Fruit fly (Drosophila melanogaster): Measurements from ENCODE around the gene CG13970.

CG13970 gene

DNA sequence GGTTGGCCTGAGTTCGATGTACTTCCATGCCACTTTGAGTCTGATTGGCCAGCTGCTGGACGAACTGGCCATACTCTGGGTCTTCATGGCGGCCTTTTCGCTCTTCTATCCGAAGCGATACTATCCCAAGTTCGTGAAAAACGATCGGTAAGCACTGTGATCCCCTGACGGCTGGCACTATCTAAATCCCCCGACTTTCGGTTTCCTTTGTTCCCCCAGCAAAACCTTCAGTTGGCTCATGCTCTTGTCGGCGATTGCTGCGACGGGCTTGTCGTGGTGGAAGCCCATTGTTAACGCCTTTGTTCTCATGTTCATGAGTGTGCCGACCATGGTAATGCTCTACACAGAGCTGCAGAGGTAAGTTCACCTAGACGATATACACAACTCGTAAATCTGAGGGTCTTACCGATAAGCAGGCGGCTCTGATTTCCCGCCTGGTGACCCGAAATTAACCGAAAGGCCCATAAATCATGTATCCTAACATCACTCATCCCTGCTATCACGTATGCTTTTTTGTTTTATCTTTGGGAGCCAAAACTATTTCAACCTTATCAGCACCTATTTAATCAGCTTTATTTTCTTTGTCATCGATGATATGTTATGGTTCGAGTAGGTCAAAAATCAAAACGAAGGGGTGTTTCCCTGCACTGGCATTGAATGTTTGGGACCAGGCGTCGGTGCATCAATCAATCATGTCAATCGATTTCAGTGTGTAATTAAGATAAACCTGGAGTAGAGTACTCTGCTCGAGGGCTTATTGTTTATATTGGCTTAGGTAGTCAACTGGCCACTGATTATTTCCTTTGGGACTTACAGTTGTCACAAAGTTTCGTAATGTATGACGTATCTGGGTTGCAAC is 34.6 kb downstream of the CG13970 start:
- no peak for TF ChIP-seq CG17801 (GFP tag; optimal IDR thresholded peaks at IDR 0.05; ENCODE audit: partially characterized antibody)

DNA sequence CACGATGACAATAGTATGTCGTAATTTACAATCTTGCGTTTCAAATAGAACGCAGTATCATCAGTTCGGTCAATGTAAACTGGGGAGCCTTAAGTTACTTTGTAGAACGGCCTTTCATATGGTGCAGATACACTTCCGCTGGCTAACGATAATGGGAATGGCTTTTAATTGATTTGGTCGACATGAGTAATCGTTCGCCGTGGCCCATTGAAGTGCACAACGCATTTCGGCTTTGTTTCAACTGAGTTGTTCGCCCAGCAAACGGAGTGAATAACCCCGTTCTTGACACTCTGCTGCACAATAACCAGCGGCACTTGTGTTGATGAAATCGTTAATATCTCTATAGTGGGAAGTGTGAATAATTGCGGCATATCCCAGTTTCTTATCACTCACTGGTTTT is 36.0 kb downstream of the CG13970 start:
- TF ChIP-seq CG17801 (GFP tag; optimal IDR thresholded peaks at IDR 0.05; ENCODE audit: partially characterized antibody), result no peak

DNA sequence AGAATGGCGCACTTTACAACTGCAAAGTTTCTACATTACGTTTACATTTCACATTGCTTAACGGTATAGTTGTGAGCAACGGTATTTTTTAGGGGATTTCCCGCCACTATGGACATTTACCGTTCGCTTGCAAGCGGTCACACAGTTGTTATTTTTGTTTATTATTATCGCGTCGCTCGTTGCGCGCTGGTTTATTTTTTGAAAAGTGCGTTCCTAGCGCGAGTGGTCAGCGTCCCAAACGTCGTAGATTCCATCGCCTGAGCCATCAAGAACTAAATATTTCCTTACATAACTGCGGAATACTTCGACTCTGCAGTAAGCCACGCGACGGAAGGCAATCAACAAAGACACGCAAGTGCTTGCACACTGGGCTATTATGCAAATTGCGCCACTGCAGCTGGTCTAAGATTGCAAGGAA is 37.7 kb downstream of the CG13970 start, which contains the start of gene bwa:
Gene bwa, plus strand, starts transcription at position 159 of the 418 bp plus-strand sequence.
- no peak for TF ChIP-seq CG17801 (GFP tag; optimal IDR thresholded peaks at IDR 0.05; ENCODE audit: partially characterized antibody)

DNA sequence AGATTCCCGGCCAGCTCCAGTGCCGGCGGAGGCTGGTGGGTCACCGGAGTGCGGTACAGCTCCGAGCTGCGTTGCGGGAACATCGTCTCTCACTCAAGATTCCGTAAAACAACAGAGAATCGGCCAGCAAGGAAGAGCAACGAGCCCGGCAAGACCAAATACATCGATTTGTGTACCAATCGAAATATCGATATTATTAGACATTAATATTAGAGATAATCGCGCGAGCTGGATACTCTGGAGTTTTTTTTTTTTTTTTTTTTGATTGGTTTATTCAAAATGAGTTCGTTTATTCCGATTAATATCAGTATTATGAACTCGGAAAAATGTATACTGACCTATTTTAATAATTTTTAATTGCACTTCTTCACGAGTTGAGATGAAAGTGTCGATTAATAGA is 38.4 kb downstream of the CG13970 start, which contains the start of gene vls:
Gene vls, minus strand, starts transcription at position 164 of the 400 bp plus-strand sequence.
- peak; percentile 32 for TF ChIP-seq CG17801 (GFP tag; optimal IDR thresholded peaks at IDR 0.05; ENCODE audit: partially characterized antibody)

DNA sequence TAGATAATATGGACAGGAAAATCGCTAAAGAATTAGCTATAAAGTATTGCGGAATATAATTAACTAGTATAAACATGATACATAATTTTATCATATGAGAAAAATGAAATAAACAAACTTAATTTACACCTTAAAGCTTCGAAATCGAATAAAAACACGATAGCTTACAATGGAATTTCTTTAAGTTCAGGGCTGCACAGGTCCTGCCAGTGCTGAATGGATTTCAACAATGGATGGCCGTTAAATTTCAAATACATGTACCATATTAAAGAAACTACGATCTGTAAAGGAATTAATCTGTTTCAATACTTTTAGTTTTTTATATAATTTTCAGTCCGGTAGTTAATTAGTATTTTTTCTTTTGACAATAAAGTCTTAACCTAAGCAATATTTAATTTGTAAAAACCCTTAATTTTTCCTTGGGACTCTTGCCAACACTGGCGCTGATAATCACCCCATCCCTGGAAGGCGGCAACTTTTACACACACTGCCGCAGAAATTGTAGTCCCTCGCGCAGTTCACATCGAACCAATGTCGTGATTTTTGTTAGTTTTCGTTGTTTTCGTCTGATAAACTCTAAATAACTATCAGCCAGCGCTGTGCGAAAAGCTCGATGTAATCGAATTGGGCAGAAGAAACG is 42.8 kb downstream of the CG13970 start, which contains the start of the genes barr and lok:
Gene barr, minus strand, starts transcription at position 353 of the 640 bp plus-strand sequence.
Gene lok, plus strand, starts transcription at position 405 of the 640 bp plus-strand sequence.
- TF ChIP-seq CG17801 (GFP tag; optimal IDR thresholded peaks at IDR 0.05; ENCODE audit: partially characterized antibody), result peak; percentile 7

DNA sequence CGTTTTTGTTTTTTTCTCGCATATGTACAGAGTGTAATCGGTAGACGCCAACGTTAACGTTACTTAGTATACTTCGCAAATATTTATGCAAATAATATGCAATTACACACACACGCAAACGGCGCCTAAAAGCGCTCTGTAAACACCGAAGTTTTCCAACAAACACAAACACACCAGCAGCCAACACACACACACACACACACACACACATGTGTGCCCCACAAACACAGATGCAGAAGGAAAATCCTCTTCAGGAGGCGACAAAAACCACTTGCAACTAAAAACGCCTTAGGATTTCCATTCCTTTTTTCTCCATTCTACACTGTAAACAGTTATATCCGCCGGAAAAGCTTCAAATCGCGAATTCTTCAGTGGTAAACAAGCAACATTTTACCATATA is 46.6 kb downstream of the CG13970 start:
- no peak for TF ChIP-seq CG17801 (GFP tag; optimal IDR thresholded peaks at IDR 0.05; ENCODE audit: partially characterized antibody)

Measured in ovary, adult (tissue).